Fruit fly (Drosophila melanogaster) whole organism, embryonic: Measurements from ENCODE around the gene CG33258.
A peak's percentile ranks its signal among the peaks of the same experiment; 100 is the strongest.

Source experiments
- Awh ChIP-seq: fragments of 200-800 bp; sonication (Bioruptor generic); IDR thresholded peaks from 2 replicates; pipeline ENCODE4, ENCODE4 v1.3.6; 2022; ENCODE audit warnings: missing biosample characterization, missing genetic modification characterization
- C15 ChIP-seq: fragments of 200-800 bp; sonication (Bioruptor generic); IDR thresholded peaks from 3 replicates; pipeline ENCODE4 v1.3.6; 2022; ENCODE audit warnings: missing biosample characterization, missing genetic modification characterization
- CG10543 ChIP-seq: fragments of 200-800 bp; sonication (Bioruptor generic); optimal IDR thresholded peaks from 3 replicates; lab custom pipeline; 2017; ENCODE audit warnings: missing biosample characterization, mild to moderate bottlenecking, missing genetic modification characterization, moderate library complexity
- CG11723 ChIP-seq: fragments of 200-800 bp; sonication (Bioruptor generic); optimal IDR thresholded peaks from 2 replicates; lab custom pipeline; 2017; ENCODE audit warnings: missing biosample characterization, mild to moderate bottlenecking, missing genetic modification characterization
- CG14667 ChIP-seq: fragments of 200-800 bp; sonication (Bioruptor generic); IDR thresholded peaks from 2 replicates; pipeline ENCODE4 v1.3.6; 2022; ENCODE audit warnings: missing biosample characterization, missing genetic modification characterization
- CG1647 ChIP-seq: fragments of 200-800 bp; sonication (Bioruptor generic); optimal IDR thresholded peaks from 3 replicates; lab custom pipeline; 2016; ENCODE audit warnings: missing biosample characterization, missing genetic modification characterization
- CG17612 ChIP-seq: fragments of 200-800 bp; sonication (Bioruptor generic); IDR thresholded peaks from 2 replicates; pipeline ENCODE4 v1.3.6; 2022; ENCODE audit warnings: missing biosample characterization, missing genetic modification characterization
- CG17912 ChIP-seq: fragments of 200-800 bp; sonication (Bioruptor generic); optimal IDR thresholded peaks from 2 replicates; lab custom pipeline; 2018; ENCODE audit warnings: missing biosample characterization, mild to moderate bottlenecking, missing genetic modification characterization
- CG31388 ChIP-seq: fragments of 200-800 bp; sonication (Bioruptor generic); optimal IDR thresholded peaks from 2 replicates; lab custom pipeline; 2016; ENCODE audit warnings: missing biosample characterization, missing genetic modification characterization
- CG34422 ChIP-seq: fragments of 200-800 bp; sonication (Bioruptor generic); IDR thresholded peaks from 3 replicates; pipeline ENCODE4 v1.3.6; 2022; ENCODE audit warnings: missing biosample characterization, missing genetic modification characterization
- CG42726 ChIP-seq: fragments of 200-800 bp; sonication (Bioruptor generic); IDR thresholded peaks from 2 replicates; pipeline ENCODE4 v1.3.6; 2022; ENCODE audit warnings: missing biosample characterization, missing genetic modification characterization; ENCODE audit not compliant: partially characterized antibody
- CG7271 ChIP-seq: fragments of 200-800 bp; sonication (Bioruptor generic); optimal IDR thresholded peaks from 2 replicates; lab custom pipeline; 2018; ENCODE audit warnings: missing biosample characterization, mild to moderate bottlenecking, missing genetic modification characterization, moderate library complexity
- CG7987 ChIP-seq: fragments of 200-800 bp; sonication (Bioruptor generic); optimal IDR thresholded peaks from 2 replicates; lab custom pipeline; 2018; ENCODE audit warnings: missing biosample characterization, mild to moderate bottlenecking, missing genetic modification characterization, moderate library complexity
- CG8281 ChIP-seq: fragments of 200-800 bp; sonication (Bioruptor generic); optimal IDR thresholded peaks from 2 replicates; lab custom pipeline; 2018; ENCODE audit warnings: missing biosample characterization, mild to moderate bottlenecking, missing genetic modification characterization, moderate library complexity
- D ChIP-seq, 2 experiments: fragments of 200-800 bp in 1 of 2; fragments of >200 bp in 1 of 2; sonication (Bioruptor generic) in 1 of 2; optimal IDR thresholded peaks; 2 replicates in 1 of 2; 3 replicates in 1 of 2; lab custom pipeline; 2017; ENCODE audit warnings: mild to moderate bottlenecking in 1 of 2, missing biosample characterization in 1 of 2, missing genetic modification characterization in 1 of 2, missing genetic modification reagents in 1 of 2
- Gsc ChIP-seq: fragments of 200-800 bp; sonication (Bioruptor generic); IDR thresholded peaks from 2 replicates; pipeline ENCODE4 v1.3.6; 2022; ENCODE audit warnings: missing biosample characterization, missing genetic modification characterization
- HLH4C ChIP-seq: fragments of 200-800 bp; sonication (Bioruptor generic); IDR thresholded peaks from 3 replicates; pipeline ENCODE4 v1.3.6; 2022; ENCODE audit warnings: missing biosample characterization, missing genetic modification characterization; ENCODE audit not compliant: partially characterized antibody
- Hr78 ChIP-seq, 2 experiments: fragments of 200-800 bp in 1 of 2; fragments of >200 bp in 1 of 2; sonication (Bioruptor generic) in 1 of 2; optimal IDR thresholded peaks; 2 replicates each; lab custom pipeline; 2017 to 2019; ENCODE audit warnings: missing biosample characterization in 2 of 2, missing genetic modification characterization in 2 of 2, mild to moderate bottlenecking in 1 of 2, moderate library complexity in 1 of 2
- Neu2 ChIP-seq: fragments of 200-800 bp; sonication (Bioruptor generic); optimal IDR thresholded peaks from 3 replicates; lab custom pipeline; 2016; ENCODE audit warnings: missing biosample characterization, missing genetic modification characterization, borderline replicate concordance
- Sin3A ChIP-seq: fragments of >200 bp; optimal IDR thresholded peaks from 2 replicates; lab custom pipeline; 2018
- Sox100B ChIP-seq: fragments of 200-800 bp; sonication (Bioruptor generic); optimal IDR thresholded peaks from 3 replicates; lab custom pipeline; 2018; ENCODE audit warnings: missing biosample characterization, mild to moderate bottlenecking, missing genetic modification characterization
- Trl ChIP-seq, 3 experiments: fragments of >200 bp in 2 of 3; fragments of 200-800 bp in 1 of 3; sonication (Bioruptor generic) in 1 of 3; optimal IDR thresholded peaks; 2 replicates in 1 of 3; 3 replicates in 2 of 3; lab custom pipeline; 2016 to 2017; ENCODE audit warnings: missing biosample characterization in 1 of 3, missing genetic modification characterization in 1 of 3
- abd-A ChIP-seq: fragments of 200-800 bp; sonication (Bioruptor generic); optimal IDR thresholded peaks from 3 replicates; lab custom pipeline; 2019; ENCODE audit warnings: missing biosample characterization, mild to moderate bottlenecking, missing genetic modification characterization, moderate library complexity
- al ChIP-seq: fragments of 200-800 bp; sonication (Bioruptor generic); IDR thresholded peaks from 2 replicates; pipeline ENCODE4 v1.3.6; 2022; ENCODE audit warnings: missing biosample characterization, missing genetic modification characterization
- ato ChIP-seq: fragments of 200-800 bp; sonication (Bioruptor generic); IDR thresholded peaks from 2 replicates; pipeline ENCODE4 v1.3.6; 2022; ENCODE audit warnings: missing biosample characterization, missing genetic modification characterization; ENCODE audit not compliant: partially characterized antibody
- bowl ChIP-seq: fragments of 200-800 bp; sonication (Bioruptor generic); IDR thresholded peaks from 2 replicates; pipeline ENCODE4 v1.3.6; 2022; ENCODE audit warnings: missing biosample characterization, missing genetic modification characterization
- cad ChIP-seq: fragments of >200 bp; optimal IDR thresholded peaks from 2 replicates; lab custom pipeline; 2017; ENCODE audit warnings: missing biosample characterization, missing genetic modification characterization
- cas ChIP-seq: fragments of 200-800 bp; sonication (Bioruptor generic); IDR thresholded peaks from 2 replicates; pipeline ENCODE4 v1.3.6; 2022; ENCODE audit warnings: missing biosample characterization, missing genetic modification characterization
- cg ChIP-seq: fragments of 200-800 bp; sonication (Bioruptor generic); optimal IDR thresholded peaks from 3 replicates; lab custom pipeline; 2019; ENCODE audit warnings: missing biosample characterization, mild to moderate bottlenecking, missing genetic modification characterization, moderate library complexity
- chif ChIP-seq, 2 experiments: fragments of 200-800 bp; sonication (Bioruptor generic); optimal IDR thresholded peaks; 3 replicates each; lab custom pipeline; 2016; ENCODE audit warnings: missing biosample characterization in 2 of 2, missing genetic modification characterization in 2 of 2
- crol ChIP-seq: fragments of 200-800 bp; sonication (Bioruptor generic); IDR thresholded peaks from 2 replicates; pipeline ENCODE4 v1.3.6; 2022; ENCODE audit warnings: missing biosample characterization, missing genetic modification characterization
- gce ChIP-seq: fragments of 200-800 bp; sonication (Bioruptor generic); IDR thresholded peaks from 3 replicates; pipeline ENCODE4 v1.3.6; 2022; ENCODE audit warnings: missing biosample characterization, missing genetic modification characterization
- gcm ChIP-seq: fragments of 200-800 bp; sonication (Bioruptor generic); optimal IDR thresholded peaks from 2 replicates; lab custom pipeline; 2019; ENCODE audit warnings: missing biosample characterization, mild to moderate bottlenecking, missing genetic modification characterization, moderate library complexity
- kni ChIP-seq: fragments of 200-800 bp; sonication (Bioruptor generic); optimal IDR thresholded peaks from 3 replicates; lab custom pipeline; 2017; ENCODE audit warnings: mild to moderate bottlenecking, missing biosample characterization, missing genetic modification reagents, missing genetic modification characterization
- oc ChIP-seq: fragments of 200-800 bp; sonication (Bioruptor generic); optimal IDR thresholded peaks from 2 replicates; lab custom pipeline; 2018; ENCODE audit warnings: missing biosample characterization, mild to moderate bottlenecking, missing genetic modification characterization, moderate library complexity
- pan ChIP-seq, 4 experiments: fragments of >200 bp in 3 of 4; fragments of 200-800 bp in 1 of 4; sonication (Bioruptor generic) in 1 of 4; optimal IDR thresholded peaks in 3 of 4; IDR thresholded peaks in 1 of 4; 2 replicates each; pipeline versions ENCODE4 v1.3.6 to Lab custom; 2017 to 2022; ENCODE audit warnings: missing biosample characterization in 2 of 4, missing genetic modification characterization in 2 of 4, mixed read lengths in 1 of 4
- pros ChIP-seq: fragments of 200-800 bp; sonication (Bioruptor generic); optimal IDR thresholded peaks from 3 replicates; lab custom pipeline; 2019; ENCODE audit warnings: missing biosample characterization, mild to moderate bottlenecking, missing genetic modification characterization, moderate library complexity
- sd ChIP-seq: fragments of 200-800 bp; sonication (Bioruptor generic); optimal IDR thresholded peaks from 3 replicates; lab custom pipeline; 2018; ENCODE audit warnings: missing biosample characterization, mild to moderate bottlenecking, missing genetic modification characterization, moderate library complexity
- sens-2 ChIP-seq: fragments of 200-800 bp; sonication (Bioruptor generic); IDR thresholded peaks from 2 replicates; pipeline ENCODE4 v1.3.6; 2022; ENCODE audit warnings: missing biosample characterization, missing genetic modification characterization
- shn ChIP-seq: fragments of 200-800 bp; sonication (Bioruptor generic); optimal IDR thresholded peaks from 3 replicates; lab custom pipeline; 2016; ENCODE audit warnings: missing biosample characterization, missing genetic modification characterization
- ssp ChIP-seq: fragments of 200-800 bp; sonication (Bioruptor generic); IDR thresholded peaks from 2 replicates; pipeline ENCODE4 v1.3.6; 2022; ENCODE audit warnings: missing biosample characterization, missing genetic modification characterization
- sug ChIP-seq: fragments of 200-800 bp; optimal IDR thresholded peaks from 2 replicates; lab custom pipeline; 2019; ENCODE audit warnings: missing biosample characterization, mild to moderate bottlenecking, missing genetic modification characterization, moderate library complexity
- twi ChIP-seq: fragments of 200-800 bp; optimal IDR thresholded peaks from 2 replicates; lab custom pipeline; 2019; ENCODE audit warnings: missing biosample characterization, mild to moderate bottlenecking, missing genetic modification characterization, moderate library complexity
- vnd ChIP-seq: fragments of 200-800 bp; sonication (Bioruptor generic); IDR thresholded peaks from 3 replicates; pipeline ENCODE4 v1.3.6; 2022; ENCODE audit warnings: missing biosample characterization, missing genetic modification characterization; ENCODE audit not compliant: partially characterized antibody
- z ChIP-seq: fragments of 200-800 bp; sonication (Bioruptor generic); IDR thresholded peaks from 3 replicates; pipeline ENCODE4 v1.3.6; 2022; ENCODE audit warnings: missing biosample characterization, missing genetic modification characterization
- zen ChIP-seq: fragments of 200-800 bp; sonication (Bioruptor generic); optimal IDR thresholded peaks from 3 replicates; lab custom pipeline; 2018; ENCODE audit warnings: missing biosample characterization, mild to moderate bottlenecking, missing genetic modification characterization, moderate library complexity

Gene CG33258

dm6 chr3L:16043782-16044352 lies 38.5 kb upstream of the CG33258 start (continued):
- TF ChIP-seq CG17912 (GFP tag; lab: Kevin White, UChicago) (no peak), CG1647 (no peak), sug (tag; lab: Kevin White, UChicago) (no peak), gcm (GFP tag; lab: Kevin White, UChicago) (peak; percentile 35), Neu2 (GFP tag; lab: Kevin White, UChicago) (no peak), gce (0 out of 3 replicates have a peak, but pooled peaks have one; percentile 31), CG7987 (GFP tag; lab: Kevin White, UChicago) (no peak), pan (optimal IDR thresholded peaks at IDR 0.05; lab: Kevin White, UChicago) (peak in 1 of 2 experiments; percentile 54), pan (GFP tag; optimal IDR thresholded peaks at IDR 0.05 in 1 of 2, IDR thresholded peaks at IDR 0.05 in 1 of 2) (no peak), abd-A (tag; lab: Kevin White, UChicago) (peak; percentile 68), Awh (no peak; the same call in 1 of the 2 replicates), CG14667 (GFP tag; lab: Robert Waterston, UW) (no peak), crol (GFP tag; lab: Robert Waterston, UW) (peak; percentile 87), CG42726 (no peak), CG17612 (GFP tag; lab: Robert Waterston, UW) (no peak), Sox100B (GFP tag; lab: Kevin White, UChicago) (no peak), kni (GFP tag; lab: Kevin White, UChicago) (peak; percentile 88), Hr78 (GFP tag; optimal IDR thresholded peaks at IDR 0.05; lab: Kevin White, UChicago) (peak in 1 of 2 experiments; percentile 62), chif (GFP tag; optimal IDR thresholded peaks at IDR 0.05; lab: Kevin White, UChicago) (no peak), oc (tag; lab: Kevin White, UChicago) (peak; percentile 4), cas (GFP tag; lab: Robert Waterston, UW) (no peak), vnd (GFP tag; lab: Robert Waterston, UW) (no peak), HLH4C (no peak), pros (GFP tag; lab: Kevin White, UChicago) (peak; percentile 84), twi (tag; lab: Kevin White, UChicago) (peak; percentile 11), C15 (GFP tag; lab: Robert Waterston, UW) (no peak), ato (GFP tag; lab: Robert Waterston, UW) (no peak), cg (peak; percentile 24), D (optimal IDR thresholded peaks at IDR 0.05; lab: Kevin White, UChicago) (peak; percentile 66), D (GFP tag; optimal IDR thresholded peaks at IDR 0.05; lab: Kevin White, UChicago) (no peak), ssp (no peak), CG8281 (tag; lab: Kevin White, UChicago) (peak; percentile 34), sens-2 (GFP tag; lab: Robert Waterston, UW) (no peak), CG7271 (tag; lab: Kevin White, UChicago) (no peak), CG11723 (no peak), al (GFP tag; lab: Robert Waterston, UW) (no peak), cad (GFP tag; lab: Kevin White, UChicago) (peak; percentile 58), Sin3A (no peak), sd (tag; lab: Kevin White, UChicago) (peak; percentile 69), Trl (optimal IDR thresholded peaks at IDR 0.05; lab: Kevin White, UChicago) (no peak), Trl (GFP tag; optimal IDR thresholded peaks at IDR 0.05; lab: Kevin White, UChicago) (no peak), z (GFP tag; lab: Robert Waterston, UW) (0 out of 3 replicates have a peak, but pooled peaks have one; percentile 43), Gsc (no peak), CG34422 (GFP tag; lab: Robert Waterston, UW) (no peak), bowl (no peak), shn (GFP tag; lab: Kevin White, UChicago) (peak; percentile 5), zen (tag; lab: Kevin White, UChicago) (peak; percentile 63), CG31388 (GFP tag; lab: Kevin White, UChicago) (no peak), CG10543 (peak; percentile 28)
